Worm (Caenorhabditis elegans) whole organism, L3 larva: ENCODE measurements around the gene ZC443.1.

Experiments used
- ZK546.5 ChIP-seq: sonication (generic microtip); optimal IDR thresholded peaks from 2 replicates; lab custom pipeline; 2017; ENCODE audit warnings: missing biosample characterization, missing genetic modification characterization
- egl-27 ChIP-seq: sonication (generic microtip); optimal IDR thresholded peaks from 4 replicates; lab custom pipeline; 2017; ENCODE audit warnings: missing biosample characterization, missing genetic modification reagents, missing genetic modification characterization
- elt-1 ChIP-seq: fragments of 150-350 bp; optimal IDR thresholded peaks from 2 replicates; lab custom pipeline; 2014; ENCODE audit warnings: missing biosample characterization, missing genetic modification characterization
- elt-2 ChIP-seq: sonication (generic microtip); optimal IDR thresholded peaks from 2 replicates; lab custom pipeline; 2016; ENCODE audit warnings: missing genetic modification reagents, mild to moderate bottlenecking, missing genetic modification characterization, missing compliant biosample characterization
- eor-1 ChIP-seq, 2 experiments: fragments of 150-350 bp; optimal IDR thresholded peaks; 2 replicates each; lab custom pipeline; 2014 to 2018; ENCODE audit warnings: missing biosample characterization in 2 of 2, missing genetic modification characterization in 2 of 2
- hmg-11 ChIP-seq: sonication (generic microtip); optimal IDR thresholded peaks from 2 replicates; lab custom pipeline; 2016; ENCODE audit warnings: missing genetic modification characterization, missing compliant biosample characterization
- jun-1 ChIP-seq: fragments of 150-350 bp; optimal IDR thresholded peaks from 2 replicates; lab custom pipeline; 2014; ENCODE audit warnings: missing biosample characterization, missing genetic modification reagents, missing genetic modification characterization
- nhr-25 ChIP-seq: sonication (generic microtip); optimal IDR thresholded peaks from 2 replicates; lab custom pipeline; 2017; ENCODE audit warnings: missing biosample characterization, missing genetic modification characterization
- nhr-77 ChIP-seq: fragments of 150-350 bp; optimal IDR thresholded peaks from 2 replicates; lab custom pipeline; 2014; ENCODE audit warnings: missing biosample characterization, missing genetic modification characterization
- skn-1 ChIP-seq: fragments of 150-350 bp; optimal IDR thresholded peaks from 2 replicates; lab custom pipeline; 2014; ENCODE audit warnings: missing biosample characterization, missing genetic modification characterization
- snpc-4 ChIP-seq: fragments of 150-350 bp; optimal IDR thresholded peaks from 2 replicates; lab custom pipeline; 2014; ENCODE audit warnings: missing biosample characterization, missing genetic modification characterization
- unc-62 ChIP-seq: fragments of 150-350 bp; sonication (generic microtip); optimal IDR thresholded peaks from 4 replicates; lab custom pipeline; 2014; ENCODE audit warnings: missing biosample characterization, missing genetic modification reagents, missing genetic modification characterization

DNA sequence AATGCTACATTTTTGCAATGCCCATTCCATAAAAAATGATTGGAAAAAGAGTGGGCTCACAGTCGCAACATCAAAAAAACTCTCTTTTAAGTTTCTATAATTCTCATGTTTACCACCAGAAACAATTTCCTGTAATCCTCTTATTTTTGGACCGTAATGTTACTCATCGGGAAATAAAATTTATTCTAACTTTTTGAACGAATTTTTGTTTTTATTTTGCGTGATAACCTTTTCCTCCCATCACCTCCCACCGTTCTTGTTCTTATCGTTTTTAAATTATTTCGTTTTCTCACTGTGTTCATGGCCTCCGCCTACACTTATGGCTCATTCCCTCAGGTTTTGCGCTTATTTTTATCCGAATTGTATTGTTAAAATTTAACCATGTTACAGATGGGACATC is 49.3 kb upstream of the ZC443.1 start, which contains the start of gene anp-1:
- TF ChIP-seq ZK546.5 (tag; lab: Kevin White, UChicago) (no peak), nhr-77 (no peak), snpc-4 (no peak), hmg-11 (no peak), egl-27 (tag; lab: Kevin White, UChicago) (no peak), elt-1 (tag; lab: Kevin White, UChicago) (no peak), elt-2 (tag; lab: Kevin White, UChicago) (no peak), jun-1 (tag; lab: Kevin White, UChicago) (no peak), eor-1 (tag; optimal IDR thresholded peaks at IDR 0.05; lab: Kevin White, UChicago) (no peak), nhr-25 (tag; lab: Kevin White, UChicago) (no peak), unc-62 (GFP tag; lab: Kevin White, UChicago) (no peak), skn-1 (tag; lab: Kevin White, UChicago) (no peak)
